Fruit fly (Drosophila melanogaster): ENCODE data around the gene CG1622.

DNA sequence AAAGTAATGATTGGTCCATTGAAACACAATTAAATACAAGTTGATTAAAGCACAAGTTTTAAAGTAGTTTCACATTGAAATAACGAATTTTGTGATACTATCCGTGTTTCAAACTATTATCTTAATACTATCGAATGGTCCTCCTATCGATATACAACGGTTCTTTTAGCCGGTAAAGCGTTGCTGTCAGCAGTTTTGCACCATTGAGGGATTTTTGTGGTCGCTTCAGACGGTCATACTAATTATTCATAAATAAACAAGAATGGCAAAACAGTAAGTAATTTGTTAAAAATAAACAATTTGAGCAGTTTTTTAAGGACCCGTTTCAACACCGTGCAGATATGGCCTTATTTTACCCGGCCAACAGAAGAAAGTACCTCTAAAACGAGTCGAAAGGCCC, 41.2 kb downstream of the CG1622 start, which contains the start of gene CG15747:
- TF ChIP-seq pan (optimal IDR thresholded peaks at IDR 0.05) = no peak
- TF ChIP-seq psq (optimal IDR thresholded peaks at IDR 0.05) = no peak
- TF ChIP-seq usp (GFP tag; optimal IDR thresholded peaks at IDR 0.05) = no peak
